Worm (Caenorhabditis elegans) whole organism, L4 larva: Measurements from ENCODE around the gene C16C8.8.

ENCODE experiments used
- F37D6.2 ChIP-seq: sonication (generic microtip); optimal IDR thresholded peaks from 2 replicates; lab custom pipeline; 2016; ENCODE audit warnings: mild to moderate bottlenecking, missing genetic modification characterization, missing compliant biosample characterization
- T20F7.1 ChIP-seq: fragments of 200-800 bp; sonication (Bioruptor generic); optimal IDR thresholded peaks from 2 replicates; lab custom pipeline; 2018; ENCODE audit warnings: mild to moderate bottlenecking, missing genetic modification characterization, missing compliant biosample characterization
- Y105C5A.15 ChIP-seq: fragments of 200-800 bp; sonication (Bioruptor generic); IDR thresholded peaks from 2 replicates; pipeline ENCODE4 v1.3.6; 2022; ENCODE audit warnings: missing genetic modification characterization, missing compliant biosample characterization
- Y48G9A.11 ChIP-seq: fragments of 200-800 bp; sonication (Bioruptor generic); IDR thresholded peaks from 2 replicates; pipeline ENCODE4 v1.3.6; 2022; ENCODE audit warnings: missing genetic modification reagents, missing genetic modification characterization, missing compliant biosample characterization
- aly-2 ChIP-seq: sonication (generic microtip); optimal IDR thresholded peaks from 2 replicates; lab custom pipeline; 2018; ENCODE audit warnings: missing biosample characterization, missing genetic modification characterization
- ama-1 ChIP-seq: fragments of 150-350 bp; optimal IDR thresholded peaks from 2 replicates; lab custom pipeline; 2014; ENCODE audit warnings: inconsistent platforms, mixed read lengths
- arid-1 ChIP-seq: fragments of 200-800 bp; sonication (Bioruptor generic); conservative IDR thresholded peaks from 2 replicates; pipeline ENCODE4 v1.3.6; 2022; ENCODE audit warnings: missing genetic modification reagents, missing genetic modification characterization, missing compliant biosample characterization
- ceh-20 ChIP-seq: fragments of 200-800 bp; sonication (Bioruptor generic); IDR thresholded peaks from 2 replicates; pipeline ENCODE4 v1.3.6; 2022; ENCODE audit warnings: missing genetic modification reagents, missing genetic modification characterization, missing compliant biosample characterization
- ceh-28 ChIP-seq: fragments of 150-350 bp; optimal IDR thresholded peaks from 2 replicates; lab custom pipeline; 2014; ENCODE audit warnings: missing biosample characterization, missing genetic modification reagents, missing genetic modification characterization
- ceh-62 ChIP-seq: sonication (generic microtip); optimal IDR thresholded peaks from 2 replicates; lab custom pipeline; 2017; ENCODE audit warnings: missing biosample characterization, missing genetic modification characterization
- cey-2 ChIP-seq: sonication (generic microtip); optimal IDR thresholded peaks from 3 replicates; lab custom pipeline; 2017; ENCODE audit warnings: missing genetic modification characterization, mild to moderate bottlenecking, missing compliant biosample characterization, antibody characterized with exemption, borderline replicate concordance; ENCODE audit not compliant: insufficient read depth
- ctbp-1 ChIP-seq: fragments of 200-800 bp; sonication (Bioruptor generic); IDR thresholded peaks from 2 replicates; pipeline ENCODE4 v1.3.6; 2022; ENCODE audit warnings: missing genetic modification reagents, missing genetic modification characterization, missing compliant biosample characterization
- daf-19 ChIP-seq: fragments of 200-800 bp; sonication (Bioruptor generic); conservative IDR thresholded peaks from 2 replicates; pipeline ENCODE4 v1.3.6; 2022; ENCODE audit warnings: missing genetic modification characterization, missing compliant biosample characterization
- dmd-6 ChIP-seq: fragments of 200-800 bp; sonication (Bioruptor generic); IDR thresholded peaks from 2 replicates; pipeline ENCODE4 v1.3.6; 2022; ENCODE audit warnings: missing genetic modification reagents, missing genetic modification characterization, missing compliant biosample characterization
- dmd-9 ChIP-seq: fragments of 200-800 bp; sonication (Bioruptor generic); IDR thresholded peaks from 2 replicates; pipeline ENCODE4 v1.3.6; 2022; ENCODE audit warnings: missing genetic modification reagents, missing genetic modification characterization, missing compliant biosample characterization
- duxl-1 ChIP-seq: sonication (generic microtip); optimal IDR thresholded peaks from 2 replicates; lab custom pipeline; 2016; ENCODE audit warnings: mild to moderate bottlenecking, missing genetic modification characterization, moderate library complexity, missing compliant biosample characterization; ENCODE audit not compliant: poor library complexity
- dve-1 ChIP-seq: sonication (generic microtip); optimal IDR thresholded peaks from 2 replicates; lab custom pipeline; 2017; ENCODE audit warnings: antibody characterized with exemption, mild to moderate bottlenecking, missing genetic modification characterization, missing compliant biosample characterization; ENCODE audit not compliant: insufficient read depth
- gei-8 ChIP-seq: fragments of 200-800 bp; sonication (Bioruptor generic); optimal IDR thresholded peaks from 2 replicates; lab custom pipeline; 2018; ENCODE audit warnings: mild to moderate bottlenecking, missing genetic modification characterization, missing compliant biosample characterization
- hif-1 ChIP-seq, 2 experiments: sonication (generic microtip); optimal IDR thresholded peaks; 2 replicates each; lab custom pipeline; 2016 to 2017; ENCODE audit warnings: missing compliant biosample characterization in 2 of 2, missing genetic modification characterization in 2 of 2, missing genetic modification reagents in 2 of 2, missing genotype in 2 of 2, mild to moderate bottlenecking in 1 of 2
- hlh-30 ChIP-seq: sonication (generic microtip); optimal IDR thresholded peaks from 2 replicates; lab custom pipeline; 2017; ENCODE audit warnings: antibody characterized with exemption, mild to moderate bottlenecking, missing genetic modification characterization, missing compliant biosample characterization; ENCODE audit not compliant: insufficient read depth
- lin-15B ChIP-seq: fragments of 150-350 bp; sonication (generic microtip); optimal IDR thresholded peaks from 3 replicates; lab custom pipeline; 2014; ENCODE audit warnings: missing biosample characterization, missing genetic modification characterization
- madf-5 ChIP-seq, 2 experiments: fragments of 200-800 bp; sonication (Bioruptor generic); IDR thresholded peaks; 2 replicates each; pipeline ENCODE4 v1.3.6; 2022; ENCODE audit warnings: missing compliant biosample characterization in 2 of 2, missing genetic modification characterization in 2 of 2
- madf-9 ChIP-seq: fragments of 200-800 bp; sonication (Bioruptor generic); conservative IDR thresholded peaks from 2 replicates; pipeline ENCODE4 v1.3.6; 2022; ENCODE audit warnings: missing genetic modification reagents, missing genetic modification characterization, missing compliant biosample characterization
- mdl-1 ChIP-seq, 2 experiments: fragments of 150-350 bp in 1 of 2; sonication (generic microtip) in 1 of 2; optimal IDR thresholded peaks; 2 replicates each; lab custom pipeline; 2014 to 2017; ENCODE audit warnings: missing biosample characterization in 2 of 2, missing genetic modification characterization in 2 of 2
- mes-2 ChIP-seq: sonication (generic microtip); optimal IDR thresholded peaks from 2 replicates; lab custom pipeline; 2016; ENCODE audit warnings: missing genotype, mild to moderate bottlenecking, missing genetic modification characterization, missing compliant biosample characterization; ENCODE audit not compliant: poor library complexity, severe bottlenecking
- nhr-10 ChIP-seq: fragments of 150-350 bp; optimal IDR thresholded peaks from 2 replicates; lab custom pipeline; 2014; ENCODE audit warnings: missing biosample characterization, missing genetic modification characterization
- nhr-11 ChIP-seq: fragments of 150-350 bp; optimal IDR thresholded peaks from 2 replicates; lab custom pipeline; 2014; ENCODE audit warnings: missing biosample characterization, missing genetic modification characterization
- nhr-28 ChIP-seq: fragments of 150-350 bp; optimal IDR thresholded peaks from 2 replicates; lab custom pipeline; 2014; ENCODE audit warnings: missing biosample characterization, missing genetic modification characterization
- nhr-48 ChIP-seq: sonication (generic microtip); optimal IDR thresholded peaks from 2 replicates; lab custom pipeline; 2016; ENCODE audit warnings: mild to moderate bottlenecking, missing genetic modification characterization, missing compliant biosample characterization
- nhr-76 ChIP-seq: fragments of 150-350 bp; optimal IDR thresholded peaks from 2 replicates; lab custom pipeline; 2014; ENCODE audit warnings: missing biosample characterization, missing genetic modification characterization
- php-3 ChIP-seq: fragments of 200-800 bp; sonication (Bioruptor generic); IDR thresholded peaks from 2 replicates; pipeline ENCODE4 v1.3.6; 2022; ENCODE audit warnings: missing genetic modification reagents, missing genetic modification characterization, missing compliant biosample characterization
- saeg-2 ChIP-seq: fragments of 200-800 bp; sonication (Bioruptor generic); IDR thresholded peaks from 2 replicates; pipeline ENCODE4 v1.3.6; 2022; ENCODE audit warnings: missing genetic modification reagents, missing genetic modification characterization, missing compliant biosample characterization
- set-16 ChIP-seq: fragments of 200-800 bp; sonication (Bioruptor generic); IDR thresholded peaks from 2 replicates; pipeline ENCODE4 v1.3.6; 2022; ENCODE audit warnings: missing genetic modification reagents, missing genetic modification characterization, missing compliant biosample characterization
- unc-130 ChIP-seq: sonication (generic microtip); optimal IDR thresholded peaks from 2 replicates; lab custom pipeline; 2016; ENCODE audit warnings: missing genetic modification reagents, missing genetic modification characterization, missing compliant biosample characterization
- unc-62 ChIP-seq, 3 experiments: fragments of 150-350 bp in 1 of 3; sonication (generic microtip); optimal IDR thresholded peaks in 2 of 3; peaks in 1 of 3; 1 replicate in 1 of 3; 2 replicates in 2 of 3; lab custom pipeline; 2014 to 2017; ENCODE audit warnings: missing biosample characterization in 3 of 3, missing genetic modification characterization in 3 of 3, missing genetic modification reagents in 3 of 3, missing genotype in 1 of 3
- zfp-2 ChIP-seq: sonication (generic microtip); optimal IDR thresholded peaks from 2 replicates; lab custom pipeline; 2016; ENCODE audit warnings: mild to moderate bottlenecking, missing genetic modification characterization, missing compliant biosample characterization
- zip-2 ChIP-seq: fragments of 150-350 bp; optimal IDR thresholded peaks from 2 replicates; lab custom pipeline; 2014; ENCODE audit warnings: missing biosample characterization, missing genetic modification characterization

C16C8.8 gene

ce11 chrII:3481584-3481983 lies 20.1 kb upstream of the C16C8.8 start, which contains the start of gene Y49F6B.8:
TSS of gene Y49F6B.8 (minus strand) at chrII:3481684.
- no peak for TF ChIP-seq F37D6.2
- no peak for TF ChIP-seq duxl-1 (tag; lab: Kevin White, UChicago)
- TF ChIP-seq gei-8 (GFP tag; lab: Kevin White, UChicago), result no peak
- no peak for TF ChIP-seq arid-1 (GFP tag; lab: Robert Waterston, UW)
- no peak for TF ChIP-seq nhr-28
- no peak for TF ChIP-seq ceh-20 (GFP tag; lab: Robert Waterston, UW)
- no peak for TF ChIP-seq ctbp-1 (GFP tag; lab: Robert Waterston, UW)
- TF ChIP-seq madf-5 (GFP tag; IDR thresholded peaks at IDR 0.05; lab: Robert Waterston, UW), result no peak
- TF ChIP-seq, all 104 proteins: peak for 0

ce11 chrII:3477171-3477570 lies 15.7 kb upstream of the C16C8.8 start, which contains the start of gene fbxb-104:
TSS of gene fbxb-104 (minus strand) at chrII:3477271.
- TF ChIP-seq unc-62 (GFP tag; optimal IDR thresholded peaks at IDR 0.05 in 1 of 2; lab: Kevin White, UChicago) (peak in 1 of 2 experiments; percentile 9), unc-62 (tag; optimal IDR thresholded peaks at IDR 0.05; lab: Kevin White, UChicago) (no peak), mes-2 (tag; lab: Kevin White, UChicago) (no peak)

ce11 chrII:3476536-3476935 lies 15.1 kb upstream of the C16C8.8 start:
- TF ChIP-seq lin-15B (tag; lab: Kevin White, UChicago) (no peak), nhr-11 (no peak), dve-1 (tag; lab: Kevin White, UChicago) (no peak), aly-2 (tag; lab: Kevin White, UChicago) (no peak), nhr-76 (tag; lab: Kevin White, UChicago) (no peak), hlh-30 (tag; lab: Kevin White, UChicago) (no peak), Y48G9A.11 (GFP tag; lab: Robert Waterston, UW) (no peak), mdl-1 (tag; optimal IDR thresholded peaks at IDR 0.05; lab: Kevin White, UChicago) (no peak), zip-2 (tag; lab: Kevin White, UChicago) (no peak), saeg-2 (no peak), ceh-20 (GFP tag; lab: Robert Waterston, UW) (no peak), php-3 (GFP tag; lab: Robert Waterston, UW) (no peak), ceh-62 (tag; lab: Kevin White, UChicago) (no peak), cey-2 (tag; lab: Kevin White, UChicago) (no peak), set-16 (GFP tag; lab: Robert Waterston, UW) (no peak), ctbp-1 (GFP tag; lab: Robert Waterston, UW) (no peak), unc-130 (GFP tag; lab: Kevin White, UChicago) (no peak), madf-9 (no peak)

ce11 chrII:3473744-3474143 lies 12.3 kb upstream of the C16C8.8 start, which contains the start of gene sdz-32:
TSS of gene sdz-32 (plus strand) at chrII:3474044.
- TF ChIP-seq daf-19 (GFP tag; lab: Robert Waterston, UW) (no peak), nhr-10 (tag; lab: Kevin White, UChicago) (no peak), Y105C5A.15 (no peak), zfp-2 (tag; lab: Kevin White, UChicago) (no peak), hif-1 (tag; optimal IDR thresholded peaks at IDR 0.05; lab: Kevin White, UChicago) (no peak), dmd-6 (GFP tag; lab: Robert Waterston, UW) (no peak), ceh-62 (tag; lab: Kevin White, UChicago) (no peak)

- TF ChIP-seq dve-1 (tag; lab: Kevin White, UChicago) (no peak), dmd-9 (GFP tag; lab: Robert Waterston, UW) (no peak), ceh-28 (tag; lab: Kevin White, UChicago) (no peak), madf-9 (no peak), ama-1 (no peak), php-3 (GFP tag; lab: Robert Waterston, UW) (no peak), T20F7.1 (GFP tag; lab: Kevin White, UChicago) (no peak), nhr-48 (tag; lab: Kevin White, UChicago) (no peak)
Observed at ce11 chrII:3472817-3473216, 11.3 kb upstream of the C16C8.8 start, which contains the start of gene Y49F6B.6. TSS of gene Y49F6B.6 (plus strand) at chrII:3473117.
